Worm (Caenorhabditis elegans): Measurements from ENCODE around the gene cld-1.

Gene cld-1

DNA sequence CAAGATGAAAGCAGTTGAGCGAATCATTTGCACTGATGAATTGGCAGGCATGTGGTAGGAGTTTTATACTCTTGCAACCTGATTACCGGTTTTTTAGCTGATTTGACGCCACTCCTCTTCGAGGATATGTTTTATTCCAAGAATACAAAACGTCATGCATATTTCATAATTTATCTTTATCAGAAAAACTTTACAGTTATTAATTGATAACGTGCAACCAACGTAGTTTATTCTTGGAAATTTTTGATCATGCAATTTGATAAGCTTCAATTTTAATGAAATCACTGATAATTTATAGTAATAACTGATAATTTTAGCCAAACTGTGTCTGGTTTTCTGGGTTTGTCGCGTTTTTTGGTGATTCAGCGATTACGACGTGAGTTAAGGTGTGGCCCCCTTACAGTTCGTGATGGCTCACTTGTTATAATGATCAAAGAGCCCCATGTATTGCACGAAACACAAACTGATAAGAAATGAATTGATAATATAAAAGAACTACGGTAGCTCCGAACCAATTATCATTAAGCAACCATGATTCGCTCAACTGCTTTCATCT, at the start of gene cld-1, which contains the start of gene dod-21:
Gene cld-1 (minus strand): TSS at position 51 of the 556 bp plus-strand sequence.
Gene dod-21 (plus strand): TSS at position 518 of the 556 bp plus-strand sequence.
- no peak for TF ChIP-seq unc-62 (GFP tag; optimal IDR thresholded peaks at IDR 0.05)

DNA sequence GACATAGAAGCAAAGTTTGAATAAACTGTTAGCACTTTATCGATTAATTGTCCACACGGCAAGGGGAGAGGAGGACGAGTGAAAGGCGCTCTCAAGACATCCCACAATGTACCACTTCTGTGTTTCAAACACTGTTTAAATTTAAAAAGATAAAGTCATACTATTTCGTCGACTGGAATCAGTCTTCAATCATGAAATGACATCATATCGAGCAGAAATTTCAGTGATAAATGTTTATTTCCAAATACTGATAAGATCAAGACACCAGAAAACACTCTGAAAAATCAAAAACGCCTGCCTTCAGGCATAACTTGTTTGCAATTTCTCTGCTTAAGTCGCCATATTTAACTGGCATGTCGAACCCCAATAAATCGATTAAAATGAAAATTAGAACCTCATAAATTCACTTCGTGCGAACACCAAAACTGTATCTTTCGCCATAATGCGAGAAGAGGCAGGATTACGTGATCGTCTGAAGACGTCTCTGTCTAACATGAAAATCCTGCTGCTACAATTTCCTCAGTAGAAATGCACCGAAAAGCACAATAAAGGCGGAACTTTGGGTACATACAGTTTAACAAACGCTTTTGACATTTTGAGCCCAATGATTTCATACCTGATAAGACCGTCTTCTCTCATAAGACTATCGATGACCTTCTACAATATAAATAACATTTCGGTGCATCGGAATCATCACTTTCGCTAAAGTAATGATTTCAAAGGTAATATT, 42.4 kb upstream of the cld-1 start, which contains the start of gene K10D11.2:
Gene K10D11.2 (plus strand): TSS at position 680 of the 730 bp plus-strand sequence.
- no peak for TF ChIP-seq unc-62 (GFP tag; optimal IDR thresholded peaks at IDR 0.05)

DNA sequence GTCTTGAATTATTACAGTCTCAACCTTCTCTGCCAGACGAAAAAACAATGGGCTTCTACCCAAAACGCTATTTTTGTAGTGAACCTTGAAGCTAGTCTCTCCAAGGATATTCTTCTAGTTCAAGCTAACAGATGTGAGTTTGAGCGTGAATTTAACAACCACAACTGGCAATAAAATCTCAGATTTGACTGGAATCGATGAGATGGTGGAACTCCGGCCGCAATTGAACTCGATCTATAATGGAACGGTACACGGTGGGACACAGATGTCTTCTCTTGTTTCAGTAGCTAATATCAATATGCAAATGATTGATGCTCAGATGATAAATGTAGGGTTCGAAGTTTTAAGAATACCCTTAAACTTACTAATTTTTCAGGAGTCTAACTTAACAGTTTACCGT, 41.6 kb upstream of the cld-1 start:
- TF ChIP-seq unc-62 (GFP tag; optimal IDR thresholded peaks at IDR 0.05) = no peak

- no peak for TF ChIP-seq unc-62 (GFP tag; optimal IDR thresholded peaks at IDR 0.05)
Observed at ce11 chrIV:12975981-12976380, 39.9 kb upstream of the cld-1 start, which contains the start of gene dod-17. dod-17 (plus strand) TSS chrIV:12976303.

- TF ChIP-seq unc-62 (GFP tag; optimal IDR thresholded peaks at IDR 0.05) = no peak
Observed at ce11 chrIV:12973336-12973735, 37.3 kb upstream of the cld-1 start, which contains the start of gene F55G11.4. F55G11.4 (plus strand) TSS chrIV:12973624.

DNA sequence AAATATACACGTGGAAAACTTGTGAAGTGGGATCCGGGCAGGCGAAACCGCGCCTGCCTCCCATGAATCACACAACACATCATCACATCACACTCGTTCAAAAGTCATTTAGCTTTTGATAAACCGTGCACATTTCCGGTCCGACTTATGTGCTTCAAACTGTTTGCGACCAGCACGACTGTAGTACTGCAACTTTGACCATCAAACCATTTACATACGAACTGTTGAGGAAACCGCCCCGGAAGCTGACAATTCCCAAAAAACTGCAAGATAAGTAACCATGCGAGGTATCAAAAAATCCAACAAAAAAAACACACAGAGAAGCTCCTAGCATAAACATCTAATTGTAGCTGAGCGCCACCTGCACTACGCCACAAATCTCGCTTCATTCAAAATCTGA, 36.7 kb upstream of the cld-1 start:
- no peak for TF ChIP-seq unc-62 (GFP tag; optimal IDR thresholded peaks at IDR 0.05)

ce11 chrIV:12971994-12972520, 36.0 kb upstream of the cld-1 start:
- TF ChIP-seq unc-62 (GFP tag; optimal IDR thresholded peaks at IDR 0.05) = no peak

DNA sequence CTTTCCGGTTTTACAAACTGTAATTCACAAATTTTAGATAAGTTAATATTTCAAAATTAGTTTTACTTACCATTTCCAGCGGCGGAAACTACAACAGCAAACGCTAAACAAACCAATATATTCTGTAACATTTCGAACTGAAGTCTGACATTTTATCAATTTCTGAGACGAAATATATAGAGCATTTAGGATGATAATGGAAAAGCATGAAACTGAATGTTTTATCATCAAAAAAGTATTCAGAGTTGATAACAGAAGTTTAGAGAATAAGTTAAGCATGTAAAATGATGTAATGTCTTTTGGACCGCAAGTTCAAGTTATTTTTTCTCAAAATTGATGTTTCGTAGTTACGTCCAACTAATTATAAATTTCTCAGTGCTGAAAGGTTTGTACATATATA, 33.1 kb upstream of the cld-1 start, which contains the start of gene F55G11.2:
Gene F55G11.2 (minus strand): TSS at position 149 of the 400 bp plus-strand sequence.
- no peak for TF ChIP-seq unc-62 (GFP tag; optimal IDR thresholded peaks at IDR 0.05)

DNA sequence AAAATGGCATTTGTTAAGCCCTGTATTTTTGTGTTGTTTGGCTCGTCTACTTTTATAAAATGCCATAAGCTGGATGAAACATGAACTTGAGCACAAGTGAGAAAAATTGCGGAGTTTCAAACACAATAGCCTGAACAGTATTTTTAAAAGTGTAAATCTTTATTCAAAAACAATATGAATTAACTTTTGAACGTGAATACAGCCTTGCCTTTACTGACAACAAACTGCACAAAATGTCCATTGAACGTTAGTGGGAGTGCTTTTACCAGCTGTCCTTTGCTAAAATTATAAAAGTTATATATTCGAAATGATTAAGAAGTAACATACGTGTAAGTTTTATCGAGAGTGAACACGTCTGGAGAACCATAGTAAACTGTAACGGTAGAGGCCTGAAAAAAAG, 31.2 kb upstream of the cld-1 start:
- TF ChIP-seq unc-62 (GFP tag; optimal IDR thresholded peaks at IDR 0.05) = no peak

ce11 chrIV:12965074-12965473, 29.0 kb upstream of the cld-1 start, which contains the start of gene dod-22:
dod-22 (plus strand) TSS chrIV:12965374.
- no peak for TF ChIP-seq unc-62 (GFP tag; optimal IDR thresholded peaks at IDR 0.05)

ce11 chrIV:12964648-12965047, 28.6 kb upstream of the cld-1 start:
- TF ChIP-seq unc-62 (GFP tag; optimal IDR thresholded peaks at IDR 0.05) = no peak

ce11 chrIV:12962564-12962963, 26.5 kb upstream of the cld-1 start, which contains the start of gene F55G11.8:
F55G11.8 (plus strand) TSS chrIV:12962808.
- no peak for TF ChIP-seq unc-62 (GFP tag; optimal IDR thresholded peaks at IDR 0.05)

ce11 chrIV:12960136-12960535, 24.1 kb upstream of the cld-1 start, which contains the start of gene F55G11.7:
F55G11.7 (plus strand) TSS chrIV:12960436.
- no peak for TF ChIP-seq unc-62 (GFP tag; optimal IDR thresholded peaks at IDR 0.05)

DNA sequence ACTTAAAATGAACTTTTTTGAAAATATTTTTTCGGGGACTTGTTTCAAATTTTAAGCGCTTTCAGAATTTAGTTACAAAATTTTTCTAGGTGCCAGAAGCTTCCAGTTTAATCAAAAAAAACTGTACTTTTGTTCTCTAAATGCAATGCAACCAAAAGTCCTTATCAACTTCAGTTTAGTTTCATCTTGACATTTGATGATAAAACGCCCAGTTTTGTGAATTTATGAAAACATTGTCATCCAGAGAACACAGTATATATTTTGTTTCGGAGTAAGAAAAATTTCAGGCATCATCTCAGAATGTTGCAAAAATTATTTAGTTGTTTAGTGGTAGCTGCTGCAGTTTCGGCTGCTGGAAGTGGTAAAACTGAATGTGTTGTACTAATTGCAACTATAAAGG, 21.7 kb upstream of the cld-1 start, which contains the start of gene F55G11.6:
Gene F55G11.6 (plus strand): TSS at position 301 of the 400 bp plus-strand sequence.
- TF ChIP-seq unc-62 (GFP tag; optimal IDR thresholded peaks at IDR 0.05) = no peak

DNA sequence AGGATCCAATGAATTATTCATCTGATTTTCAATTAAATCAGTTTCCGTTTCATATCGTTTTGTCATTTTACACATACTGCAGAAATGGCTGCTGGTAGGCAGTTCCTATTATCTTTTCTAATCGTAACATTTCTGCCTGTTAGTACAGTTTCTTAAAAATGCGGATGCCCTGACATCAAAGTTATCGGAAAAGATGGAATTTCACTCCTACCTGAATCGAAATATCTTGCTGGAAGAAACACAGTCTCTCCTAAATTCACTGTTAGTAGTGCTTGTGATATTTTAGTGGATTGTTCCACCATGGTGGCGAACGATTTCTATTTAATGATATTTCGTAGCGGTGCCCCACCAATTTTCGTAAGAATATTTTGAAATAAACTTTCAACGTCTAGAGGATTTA, 12.4 kb upstream of the cld-1 start, which contains the start of gene F55G11.10:
Gene F55G11.10 (plus strand): TSS at position 301 of the 400 bp plus-strand sequence.
- no peak for TF ChIP-seq unc-62 (GFP tag; optimal IDR thresholded peaks at IDR 0.05)

- TF ChIP-seq unc-62 (GFP tag; optimal IDR thresholded peaks at IDR 0.05) = no peak
Observed at ce11 chrIV:12946488-12946887, 10.4 kb upstream of the cld-1 start, which contains the start of gene F55G11.1. F55G11.1 (minus strand) TSS chrIV:12946588.

Data from whole organism, dauer.